Fruit fly (Drosophila melanogaster) whole organism, embryonic: Measurements from ENCODE around the gene SIDL.
A peak's percentile ranks its signal among the peaks of the same experiment; 100 is the strongest.

Experiments used
- CG12769 ChIP-seq: fragments of 200-800 bp; sonication (Bioruptor generic); optimal IDR thresholded peaks from 2 replicates; lab custom pipeline; 2019; ENCODE audit warnings: missing biosample characterization, mild to moderate bottlenecking, missing genetic modification characterization, moderate library complexity
- CG17359 ChIP-seq: fragments of 200-800 bp; sonication (Bioruptor generic); optimal IDR thresholded peaks from 3 replicates; lab custom pipeline; 2018; ENCODE audit warnings: missing biosample characterization, mild to moderate bottlenecking, missing genetic modification characterization, moderate library complexity
- Gug ChIP-seq: fragments of 200-800 bp; sonication (Bioruptor generic); IDR thresholded peaks from 4 replicates; pipeline ENCODE4 v1.3.6; 2022; ENCODE audit warnings: missing biosample characterization, missing genetic modification characterization
- Lim3 ChIP-seq: fragments of 200-800 bp; sonication (Bioruptor generic); IDR thresholded peaks from 2 replicates; pipeline ENCODE4 v1.3.6; 2022; ENCODE audit warnings: missing biosample characterization, missing genetic modification characterization
- ash1 ChIP-seq: fragments of 200-800 bp; sonication (Bioruptor generic); optimal IDR thresholded peaks from 2 replicates; lab custom pipeline; 2018; ENCODE audit warnings: missing biosample characterization, mild to moderate bottlenecking, missing genetic modification characterization
- bigmax ChIP-seq: fragments of 200-800 bp; sonication (Bioruptor generic); optimal IDR thresholded peaks from 2 replicates; lab custom pipeline; 2018; ENCODE audit warnings: missing biosample characterization, mild to moderate bottlenecking, missing genetic modification characterization
- salm ChIP-seq: fragments of 200-800 bp; sonication (Bioruptor generic); optimal IDR thresholded peaks from 2 replicates; lab custom pipeline; 2018; ENCODE audit warnings: missing biosample characterization, mild to moderate bottlenecking, missing genetic modification characterization
- zen2 ChIP-seq: fragments of 200-800 bp; sonication (Bioruptor generic); IDR thresholded peaks from 3 replicates; pipeline ENCODE4 v1.3.6; 2022; ENCODE audit warnings: missing biosample characterization, missing genetic modification characterization; ENCODE audit not compliant: partially characterized antibody

DNA sequence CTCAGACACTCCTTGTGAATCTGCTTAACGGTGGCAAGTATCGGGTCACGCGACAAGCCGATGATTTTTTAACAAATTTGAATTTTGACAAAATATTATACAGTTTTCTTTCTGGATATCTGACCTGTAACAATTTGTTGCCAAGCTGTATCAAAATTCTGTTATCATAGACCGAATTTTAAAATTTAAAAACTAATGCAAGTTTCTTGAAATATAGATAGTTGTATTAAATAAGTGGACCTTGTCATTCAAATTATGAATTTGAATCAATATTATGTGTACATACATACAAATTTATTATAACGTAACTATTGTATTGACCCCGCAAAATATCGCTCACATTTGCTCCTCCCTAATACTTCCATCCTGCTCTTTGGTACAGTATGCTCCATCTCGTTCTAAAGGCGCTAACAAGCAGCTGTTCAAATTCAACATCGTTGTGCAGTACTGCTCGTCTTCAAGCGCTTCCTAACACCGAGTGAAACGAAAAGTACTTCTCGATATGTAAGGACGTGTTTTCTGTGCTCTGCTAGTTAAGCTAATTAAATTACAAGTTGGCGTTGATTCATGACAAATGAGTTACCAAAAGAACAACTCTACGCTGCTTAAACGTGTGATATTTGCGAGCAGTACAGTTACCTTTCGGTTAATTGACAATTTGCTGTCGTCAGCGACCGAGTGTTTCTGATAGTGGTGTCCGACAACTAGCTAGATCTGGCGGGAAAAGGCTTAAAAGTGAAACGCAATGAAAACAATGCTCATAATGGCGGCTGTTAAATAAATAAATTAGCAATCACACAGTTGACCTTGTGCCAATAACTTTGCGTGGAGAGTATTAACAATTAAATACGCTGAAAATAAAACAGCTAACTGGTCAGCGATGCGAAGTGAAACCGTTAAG, 22.3 kb downstream of the SIDL start, which contains the start of the genes Kpc1 and CG42542:
- TF ChIP-seq ash1 (GFP tag; lab: Kevin White, UChicago) (peak; percentile 54), zen2 (GFP tag; lab: Robert Waterston, UW) (peak; percentile 90), bigmax (GFP tag; lab: Kevin White, UChicago) (no peak), salm (tag; lab: Kevin White, UChicago) (no peak), CG17359 (tag; lab: Kevin White, UChicago) (peak; percentile 45), Gug (peak; percentile 62; the same call in 3 of the 4 replicates), CG12769 (tag; lab: Kevin White, UChicago) (no peak), Lim3 (GFP tag; lab: Robert Waterston, UW) (no peak)
